Fruit fly (Drosophila melanogaster): Measurements from ENCODE around the gene poe.

poe gene

dm6 chr2L:8110549-8111438 lies 39.4 kb upstream of the poe start:
- TF ChIP-seq CG7368 (GFP tag; optimal IDR thresholded peaks at IDR 0.05) (no peak), OdsH (GFP tag; optimal IDR thresholded peaks at IDR 0.05) (no peak), Ets21C (GFP tag; optimal IDR thresholded peaks at IDR 0.05) (no peak), CG15336 (GFP tag; IDR thresholded peaks at IDR 0.05) (no peak), CG6276 (GFP tag; optimal IDR thresholded peaks at IDR 0.05) (no peak), CG10631 (GFP tag; optimal IDR thresholded peaks at IDR 0.05) (no peak), CG16779 (tag; optimal IDR thresholded peaks at IDR 0.05) (no peak), fd59A (GFP tag; optimal IDR thresholded peaks at IDR 0.05) (no peak), Blimp-1 (GFP tag; optimal IDR thresholded peaks at IDR 0.05) (no peak), CG32006 (GFP tag; optimal IDR thresholded peaks at IDR 0.05) (no peak), CG8319 (GFP tag; optimal IDR thresholded peaks at IDR 0.05) (no peak), CG6163 (GFP tag; IDR thresholded peaks at IDR 0.05) (no peak), CG3032 (tag; optimal IDR thresholded peaks at IDR 0.05) (no peak), CG11762 (GFP tag; optimal IDR thresholded peaks at IDR 0.05; ENCODE audit: insufficient read depth) (no peak), Eip93F (GFP tag; optimal IDR thresholded peaks at IDR 0.05) (no peak), acj6 (GFP tag; optimal IDR thresholded peaks at IDR 0.05) (no peak), achi (GFP tag; optimal IDR thresholded peaks at IDR 0.05) (no peak)

DNA sequence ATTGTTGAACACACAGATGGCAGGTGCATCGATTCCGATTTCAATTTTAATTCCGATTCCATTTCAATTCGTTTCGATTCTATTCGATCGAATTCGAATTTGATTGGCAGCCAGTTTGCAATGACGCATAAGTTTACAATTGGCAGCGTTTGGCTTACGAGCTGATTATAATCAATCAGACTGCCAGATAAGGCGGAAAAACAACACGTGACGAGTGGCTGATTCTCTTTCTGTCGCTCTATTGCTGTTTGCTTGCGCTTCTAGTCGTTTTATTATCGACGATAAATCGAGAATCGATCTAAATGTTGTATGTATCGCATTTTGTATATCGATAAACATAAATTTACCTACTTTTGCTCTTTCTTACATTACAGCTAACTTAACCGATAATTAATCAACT lies 33.3 kb upstream of the poe start:
- TF ChIP-seq CG11294 (GFP tag; IDR thresholded peaks at IDR 0.05), result no peak
- no peak for TF ChIP-seq CG6276 (GFP tag; optimal IDR thresholded peaks at IDR 0.05)
- TF ChIP-seq CG34406 (GFP tag; optimal IDR thresholded peaks at IDR 0.05), result no peak
- no peak for TF ChIP-seq CG9139 (GFP tag; optimal IDR thresholded peaks at IDR 0.05)
- TF ChIP-seq Lpt (GFP tag; optimal IDR thresholded peaks at IDR 0.05), result no peak
- TF ChIP-seq CG6808 (GFP tag; optimal IDR thresholded peaks at IDR 0.05), result no peak
- no peak for TF ChIP-seq CG6163 (GFP tag; IDR thresholded peaks at IDR 0.05)
- TF ChIP-seq CG4318 (GFP tag; optimal IDR thresholded peaks at IDR 0.05), result no peak
- TF ChIP-seq Sox14 (GFP tag; optimal IDR thresholded peaks at IDR 0.05), result no peak
- no peak for TF ChIP-seq dsx (GFP tag; optimal IDR thresholded peaks at IDR 0.05; ENCODE audit: poor library complexity, severe bottlenecking)

- TF ChIP-seq CG10669 (GFP tag; optimal IDR thresholded peaks at IDR 0.05) (no peak), vri (GFP tag; optimal IDR thresholded peaks at IDR 0.05) (peak; percentile 17), pdm3 (GFP tag; optimal IDR thresholded peaks at IDR 0.05) (no peak)
Observed at dm6 chr2L:8104094-8104493, 32.7 kb upstream of the poe start.

dm6 chr2L:8103073-8103472 lies 31.6 kb upstream of the poe start:
- TF ChIP-seq CG4318 (GFP tag; optimal IDR thresholded peaks at IDR 0.05) (no peak), CG11902 (GFP tag; optimal IDR thresholded peaks at IDR 0.05) (no peak), CG9139 (GFP tag; optimal IDR thresholded peaks at IDR 0.05) (no peak), Eip78C (GFP tag) (no peak), Sox15 (GFP tag; optimal IDR thresholded peaks at IDR 0.05) (no peak), CG6276 (GFP tag; optimal IDR thresholded peaks at IDR 0.05) (no peak), Sox102F (GFP tag; optimal IDR thresholded peaks at IDR 0.05) (no peak), CG1621 (tag; optimal IDR thresholded peaks at IDR 0.05) (no peak), ss (GFP tag; optimal IDR thresholded peaks at IDR 0.05) (no peak), CG8119 (GFP tag; IDR thresholded peaks at IDR 0.05) (no peak)

Measured in whole organism, prepupa.